Fruit fly (Drosophila melanogaster): ENCODE data around the gene CG4872.
A peak's percentile ranks its signal among the peaks of the same experiment; 100 is the strongest.

The CG4872 gene

dm6 chrX:16930465-16931286 is 49.5 kb downstream of the CG4872 start:
- no peak for TF ChIP-seq vfl (GFP tag; optimal IDR thresholded peaks at IDR 0.05)
- TF ChIP-seq CG2712 (tag; optimal IDR thresholded peaks at IDR 0.05) = peak; percentile 72
- TF ChIP-seq HHEX (GFP tag; optimal IDR thresholded peaks at IDR 0.05) = peak; percentile 68
- TF ChIP-seq jigr1 (GFP tag; IDR thresholded peaks at IDR 0.05) = peak; percentile 42; the same call in 2 of the 3 replicates
- peak; percentile 48 for TF ChIP-seq D19A (tag; optimal IDR thresholded peaks at IDR 0.05)
- TF ChIP-seq fd3F (GFP tag; optimal IDR thresholded peaks at IDR 0.05) = peak; percentile 45
- no peak for TF ChIP-seq amos (GFP tag; IDR thresholded peaks at IDR 0.05; ENCODE audit: partially characterized antibody)
- TF ChIP-seq CG31441 (GFP tag; IDR thresholded peaks at IDR 0.05) = peak; percentile 79
- TF ChIP-seq H2.0 (GFP tag; IDR thresholded peaks at IDR 0.05) = peak; percentile 57
- TF ChIP-seq sc (optimal IDR thresholded peaks at IDR 0.05) = no peak
- peak; percentile 17 for TF ChIP-seq sc (GFP tag; optimal IDR thresholded peaks at IDR 0.05)
- TF ChIP-seq CG4404 (GFP tag; IDR thresholded peaks at IDR 0.05) = peak; percentile 37
- TF ChIP-seq CG17385 (GFP tag; optimal IDR thresholded peaks at IDR 0.05) = peak; percentile 50
- TF ChIP-seq sr (GFP tag; IDR thresholded peaks at IDR 0.05) = no peak
- peak; percentile 35 for TF ChIP-seq Nf-YC (tag; optimal IDR thresholded peaks at IDR 0.05)
- TF ChIP-seq disco-r (GFP tag; optimal IDR thresholded peaks at IDR 0.05) = no peak
- TF ChIP-seq Mrtf (GFP tag; IDR thresholded peaks at IDR 0.05) = peak; percentile 59; the same call in 1 of the 3 replicates
- peak; percentile 74 for TF ChIP-seq CG11695 (GFP tag; IDR thresholded peaks at IDR 0.05)
- peak; percentile 51 for TF ChIP-seq ssp (GFP tag; IDR thresholded peaks at IDR 0.05)
- peak; percentile 55 for TF ChIP-seq Asciz (GFP tag; optimal IDR thresholded peaks at IDR 0.05)
- no peak for TF ChIP-seq CG1832 (GFP tag; optimal IDR thresholded peaks at IDR 0.05)
- no peak for TF ChIP-seq CHES-1-like (GFP tag; optimal IDR thresholded peaks at IDR 0.05)
- TF ChIP-seq NfI (GFP tag; optimal IDR thresholded peaks at IDR 0.05) = peak; percentile 38
- TF ChIP-seq CG30431 (GFP tag; optimal IDR thresholded peaks at IDR 0.05) = peak; percentile 27
- TF ChIP-seq CG16815 (GFP tag; optimal IDR thresholded peaks at IDR 0.05) = no peak
- TF ChIP-seq Abd-B (GFP tag; optimal IDR thresholded peaks at IDR 0.05) = peak; percentile 41
- no peak for TF ChIP-seq Adf1 (GFP tag; IDR thresholded peaks at IDR 0.05)
- peak; percentile 48 for TF ChIP-seq ap (GFP tag; IDR thresholded peaks at IDR 0.05)
- TF ChIP-seq trh (GFP tag; optimal IDR thresholded peaks at IDR 0.05) = no peak
- no peak for TF ChIP-seq tna (GFP tag; IDR thresholded peaks at IDR 0.05; ENCODE audit: partially characterized antibody)
- TF ChIP-seq Gsc (GFP tag; IDR thresholded peaks at IDR 0.05) = no peak
- peak; percentile 68 for TF ChIP-seq fd96Cb (tag; optimal IDR thresholded peaks at IDR 0.05)
- TF ChIP-seq CG5953 (GFP tag; IDR thresholded peaks at IDR 0.05) = peak; percentile 63; the same call in 1 of the 2 replicates
- peak; percentile 36 for TF ChIP-seq Dek (tag; optimal IDR thresholded peaks at IDR 0.05)
- no peak for TF ChIP-seq CG15073 (GFP tag; optimal IDR thresholded peaks at IDR 0.05)
- TF ChIP-seq CG10274 (GFP tag; optimal IDR thresholded peaks at IDR 0.05) = no peak
- TF ChIP-seq CG4707 (GFP tag; optimal IDR thresholded peaks at IDR 0.05) = no peak
- TF ChIP-seq Lpt (GFP tag; optimal IDR thresholded peaks at IDR 0.05) = no peak
- peak; percentile 28; the same call in 1 of the 2 replicates for TF ChIP-seq Poxn (GFP tag; IDR thresholded peaks at IDR 0.05)
- no peak for TF ChIP-seq CG1792 (GFP tag; optimal IDR thresholded peaks at IDR 0.05)
- TF ChIP-seq pros (GFP tag; optimal IDR thresholded peaks at IDR 0.05) = no peak
- TF ChIP-seq kah (GFP tag; optimal IDR thresholded peaks at IDR 0.05) = no peak
- TF ChIP-seq CG8089 (GFP tag; optimal IDR thresholded peaks at IDR 0.05) = no peak
- TF ChIP-seq dimm (GFP tag; IDR thresholded peaks at IDR 0.05) = no peak
- peak; percentile 78 for TF ChIP-seq CG32532 (GFP tag; IDR thresholded peaks at IDR 0.05)
- no peak for TF ChIP-seq Myb (GFP tag; optimal IDR thresholded peaks at IDR 0.05)
- TF ChIP-seq cg (GFP tag; optimal IDR thresholded peaks at IDR 0.05) = peak; percentile 67
- peak; percentile 55 for TF ChIP-seq peb (GFP tag; IDR thresholded peaks at IDR 0.05)
- peak; percentile 46 for TF ChIP-seq CG7372 (GFP tag; IDR thresholded peaks at IDR 0.05)
- peak; percentile 36 for TF ChIP-seq CG13296 (GFP tag; optimal IDR thresholded peaks at IDR 0.05)
